Worm (Caenorhabditis elegans) whole organism, L4 larva: Measurements from ENCODE around the gene prp-9.

ENCODE experiments used
- F10B5.3 ChIP-seq: sonication (generic microtip); optimal IDR thresholded peaks from 2 replicates; lab custom pipeline; 2016; ENCODE audit warnings: mild to moderate bottlenecking, missing genetic modification characterization, missing compliant biosample characterization
- F37D6.2 ChIP-seq: sonication (generic microtip); optimal IDR thresholded peaks from 2 replicates; lab custom pipeline; 2016; ENCODE audit warnings: mild to moderate bottlenecking, missing genetic modification characterization, missing compliant biosample characterization
- R02D3.7 ChIP-seq: fragments of 150-350 bp; sonication (generic microtip); optimal IDR thresholded peaks from 3 replicates; lab custom pipeline; 2014; ENCODE audit warnings: missing biosample characterization, missing genetic modification characterization
- T20F7.1 ChIP-seq: fragments of 200-800 bp; sonication (Bioruptor generic); optimal IDR thresholded peaks from 2 replicates; lab custom pipeline; 2018; ENCODE audit warnings: mild to moderate bottlenecking, missing genetic modification characterization, missing compliant biosample characterization
- T26A8.4 ChIP-seq: fragments of 200-800 bp; sonication (Bioruptor generic); IDR thresholded peaks from 2 replicates; pipeline ENCODE4 v1.3.6; 2022; ENCODE audit warnings: missing genetic modification characterization, missing compliant biosample characterization
- Y105C5A.15 ChIP-seq: fragments of 200-800 bp; sonication (Bioruptor generic); IDR thresholded peaks from 2 replicates; pipeline ENCODE4 v1.3.6; 2022; ENCODE audit warnings: missing genetic modification characterization, missing compliant biosample characterization
- Y48G9A.11 ChIP-seq: fragments of 200-800 bp; sonication (Bioruptor generic); IDR thresholded peaks from 2 replicates; pipeline ENCODE4 v1.3.6; 2022; ENCODE audit warnings: missing genetic modification reagents, missing genetic modification characterization, missing compliant biosample characterization
- Y75B8A.6 ChIP-seq: fragments of 200-800 bp; sonication (Bioruptor generic); IDR thresholded peaks from 2 replicates; pipeline ENCODE4 v1.3.6; 2022; ENCODE audit warnings: missing genetic modification reagents, missing genetic modification characterization, missing compliant biosample characterization
- ZK546.5 ChIP-seq, 2 experiments: sonication (generic microtip); optimal IDR thresholded peaks; 2 replicates each; lab custom pipeline; 2017; ENCODE audit warnings: missing biosample characterization in 2 of 2, missing genetic modification characterization in 2 of 2
- aha-1 ChIP-seq: fragments of 150-350 bp; peaks from one replicate; lab custom pipeline; 2014; ENCODE audit warnings: missing biosample characterization, missing genetic modification characterization
- aly-2 ChIP-seq: sonication (generic microtip); optimal IDR thresholded peaks from 2 replicates; lab custom pipeline; 2018; ENCODE audit warnings: missing biosample characterization, missing genetic modification characterization
- ama-1 ChIP-seq: fragments of 150-350 bp; optimal IDR thresholded peaks from 2 replicates; lab custom pipeline; 2014; ENCODE audit warnings: inconsistent platforms, mixed read lengths
- arid-1 ChIP-seq: fragments of 200-800 bp; sonication (Bioruptor generic); conservative IDR thresholded peaks from 2 replicates; pipeline ENCODE4 v1.3.6; 2022; ENCODE audit warnings: missing genetic modification reagents, missing genetic modification characterization, missing compliant biosample characterization
- attf-4 ChIP-seq: sonication (generic microtip); optimal IDR thresholded peaks from 3 replicates; lab custom pipeline; 2017; ENCODE audit warnings: missing biosample characterization, missing genetic modification characterization
- ceh-32 ChIP-seq: sonication (generic microtip); optimal IDR thresholded peaks from 2 replicates; lab custom pipeline; 2016; ENCODE audit warnings: mild to moderate bottlenecking, missing genetic modification characterization, missing compliant biosample characterization; ENCODE audit not compliant: poor library complexity
- ceh-44 ChIP-seq: fragments of 200-800 bp; sonication (Bioruptor generic); IDR thresholded peaks from 2 replicates; pipeline ENCODE4 v1.3.6; 2022; ENCODE audit warnings: missing genetic modification reagents, missing genetic modification characterization, missing compliant biosample characterization
- ces-1 ChIP-seq: fragments of 150-350 bp; sonication (generic microtip); optimal IDR thresholded peaks from 4 replicates; lab custom pipeline; 2014; ENCODE audit warnings: missing biosample characterization, missing genetic modification reagents, missing genetic modification characterization
- ctbp-1 ChIP-seq: fragments of 200-800 bp; sonication (Bioruptor generic); IDR thresholded peaks from 2 replicates; pipeline ENCODE4 v1.3.6; 2022; ENCODE audit warnings: missing genetic modification reagents, missing genetic modification characterization, missing compliant biosample characterization
- daf-16 ChIP-seq, 3 experiments: sonication (generic microtip); optimal IDR thresholded peaks; 2 replicates each; lab custom pipeline; 2016 to 2017; ENCODE audit warnings: missing genetic modification characterization in 3 of 3, missing genetic modification reagents in 3 of 3, mild to moderate bottlenecking in 2 of 3, missing compliant biosample characterization in 2 of 3, missing biosample characterization in 1 of 3, moderate library complexity in 1 of 3
- dmd-9 ChIP-seq: fragments of 200-800 bp; sonication (Bioruptor generic); IDR thresholded peaks from 2 replicates; pipeline ENCODE4 v1.3.6; 2022; ENCODE audit warnings: missing genetic modification reagents, missing genetic modification characterization, missing compliant biosample characterization
- dve-1 ChIP-seq: sonication (generic microtip); optimal IDR thresholded peaks from 2 replicates; lab custom pipeline; 2017; ENCODE audit warnings: antibody characterized with exemption, mild to moderate bottlenecking, missing genetic modification characterization, missing compliant biosample characterization; ENCODE audit not compliant: insufficient read depth
- fkh-10 ChIP-seq: fragments of 150-350 bp; optimal IDR thresholded peaks from 2 replicates; lab custom pipeline; 2014; ENCODE audit warnings: missing biosample characterization, missing genetic modification reagents, missing genetic modification characterization
- hif-1 ChIP-seq, 2 experiments: sonication (generic microtip); optimal IDR thresholded peaks; 2 replicates each; lab custom pipeline; 2016 to 2017; ENCODE audit warnings: missing compliant biosample characterization in 2 of 2, missing genetic modification characterization in 2 of 2, missing genetic modification reagents in 2 of 2, missing genotype in 2 of 2, mild to moderate bottlenecking in 1 of 2
- hlh-11 ChIP-seq: fragments of 200-800 bp; sonication (Bioruptor generic); optimal IDR thresholded peaks from 2 replicates; lab custom pipeline; 2018; ENCODE audit warnings: mild to moderate bottlenecking, missing genetic modification characterization, missing compliant biosample characterization
- hmg-1.1 ChIP-seq: fragments of 200-800 bp; sonication (Bioruptor generic); IDR thresholded peaks from 2 replicates; pipeline ENCODE4 v1.3.6; 2022; ENCODE audit warnings: missing genetic modification reagents, missing genetic modification characterization, missing compliant biosample characterization
- jun-1 ChIP-seq: fragments of 150-350 bp; optimal IDR thresholded peaks from 2 replicates; lab custom pipeline; 2014; ENCODE audit warnings: missing biosample characterization, missing genetic modification reagents, missing genetic modification characterization
- lsy-2 ChIP-seq, 2 experiments: fragments of 150-350 bp in 1 of 2; sonication (generic microtip) in 1 of 2; optimal IDR thresholded peaks; 2 replicates each; lab custom pipeline; 2014 to 2017; ENCODE audit warnings: missing biosample characterization in 2 of 2, missing genetic modification characterization in 2 of 2
- mdt-29 ChIP-seq: fragments of 200-800 bp; sonication (Bioruptor generic); IDR thresholded peaks from 2 replicates; pipeline ENCODE4 v1.3.6; 2022; ENCODE audit warnings: missing genetic modification reagents, missing genetic modification characterization, missing compliant biosample characterization
- nhr-10 ChIP-seq: fragments of 150-350 bp; optimal IDR thresholded peaks from 2 replicates; lab custom pipeline; 2014; ENCODE audit warnings: missing biosample characterization, missing genetic modification characterization
- nhr-102 ChIP-seq: sonication (generic microtip); optimal IDR thresholded peaks from 2 replicates; lab custom pipeline; 2016; ENCODE audit warnings: mild to moderate bottlenecking, missing genetic modification characterization, moderate library complexity, missing compliant biosample characterization
- nhr-28 ChIP-seq: fragments of 150-350 bp; optimal IDR thresholded peaks from 2 replicates; lab custom pipeline; 2014; ENCODE audit warnings: missing biosample characterization, missing genetic modification characterization
- nhr-48 ChIP-seq: sonication (generic microtip); optimal IDR thresholded peaks from 2 replicates; lab custom pipeline; 2016; ENCODE audit warnings: mild to moderate bottlenecking, missing genetic modification characterization, missing compliant biosample characterization
- pha-4 ChIP-seq, 2 experiments: fragments of 150-350 bp in 1 of 2; fragments of 200-800 bp in 1 of 2; sonication (Bioruptor generic) in 1 of 2; IDR thresholded peaks in 1 of 2; optimal IDR thresholded peaks in 1 of 2; 2 replicates each; pipeline versions ENCODE4 v1.3.6 to Lab custom; 2014 to 2022; ENCODE audit warnings: missing genetic modification characterization in 2 of 2, missing genetic modification reagents in 2 of 2, missing biosample characterization in 1 of 2, missing compliant biosample characterization in 1 of 2
- php-3 ChIP-seq: fragments of 200-800 bp; sonication (Bioruptor generic); IDR thresholded peaks from 2 replicates; pipeline ENCODE4 v1.3.6; 2022; ENCODE audit warnings: missing genetic modification reagents, missing genetic modification characterization, missing compliant biosample characterization
- pqm-1 ChIP-seq: sonication (generic microtip); optimal IDR thresholded peaks from 2 replicates; lab custom pipeline; 2017; ENCODE audit warnings: missing biosample characterization, missing genetic modification characterization
- rbr-2 ChIP-seq: sonication (generic microtip); optimal IDR thresholded peaks from 2 replicates; lab custom pipeline; 2016; ENCODE audit warnings: missing genotype, missing genetic modification characterization, missing compliant biosample characterization
- saeg-2 ChIP-seq: fragments of 200-800 bp; sonication (Bioruptor generic); IDR thresholded peaks from 2 replicates; pipeline ENCODE4 v1.3.6; 2022; ENCODE audit warnings: missing genetic modification reagents, missing genetic modification characterization, missing compliant biosample characterization
- set-16 ChIP-seq: fragments of 200-800 bp; sonication (Bioruptor generic); IDR thresholded peaks from 2 replicates; pipeline ENCODE4 v1.3.6; 2022; ENCODE audit warnings: missing genetic modification reagents, missing genetic modification characterization, missing compliant biosample characterization
- skn-1 ChIP-seq: fragments of 150-350 bp; optimal IDR thresholded peaks from 2 replicates; lab custom pipeline; 2014; ENCODE audit warnings: missing biosample characterization, missing genetic modification characterization
- spr-1 ChIP-seq: sonication (generic microtip); optimal IDR thresholded peaks from 2 replicates; lab custom pipeline; 2016; ENCODE audit warnings: mild to moderate bottlenecking, missing genetic modification characterization, missing compliant biosample characterization
- tra-1 ChIP-seq: fragments of 200-800 bp; sonication (Bioruptor generic); IDR thresholded peaks from 2 replicates; pipeline ENCODE4 v1.3.6; 2022; ENCODE audit warnings: missing genetic modification reagents, missing genetic modification characterization, missing compliant biosample characterization
- unc-39 ChIP-seq: sonication (generic microtip); optimal IDR thresholded peaks from 2 replicates; lab custom pipeline; 2017; ENCODE audit warnings: missing biosample characterization, missing genetic modification characterization
- zip-2 ChIP-seq: fragments of 150-350 bp; optimal IDR thresholded peaks from 2 replicates; lab custom pipeline; 2014; ENCODE audit warnings: missing biosample characterization, missing genetic modification characterization
- ztf-11 ChIP-seq: fragments of 150-350 bp; optimal IDR thresholded peaks from 2 replicates; lab custom pipeline; 2014; ENCODE audit warnings: missing biosample characterization, missing genetic modification characterization

prp-9 gene

DNA sequence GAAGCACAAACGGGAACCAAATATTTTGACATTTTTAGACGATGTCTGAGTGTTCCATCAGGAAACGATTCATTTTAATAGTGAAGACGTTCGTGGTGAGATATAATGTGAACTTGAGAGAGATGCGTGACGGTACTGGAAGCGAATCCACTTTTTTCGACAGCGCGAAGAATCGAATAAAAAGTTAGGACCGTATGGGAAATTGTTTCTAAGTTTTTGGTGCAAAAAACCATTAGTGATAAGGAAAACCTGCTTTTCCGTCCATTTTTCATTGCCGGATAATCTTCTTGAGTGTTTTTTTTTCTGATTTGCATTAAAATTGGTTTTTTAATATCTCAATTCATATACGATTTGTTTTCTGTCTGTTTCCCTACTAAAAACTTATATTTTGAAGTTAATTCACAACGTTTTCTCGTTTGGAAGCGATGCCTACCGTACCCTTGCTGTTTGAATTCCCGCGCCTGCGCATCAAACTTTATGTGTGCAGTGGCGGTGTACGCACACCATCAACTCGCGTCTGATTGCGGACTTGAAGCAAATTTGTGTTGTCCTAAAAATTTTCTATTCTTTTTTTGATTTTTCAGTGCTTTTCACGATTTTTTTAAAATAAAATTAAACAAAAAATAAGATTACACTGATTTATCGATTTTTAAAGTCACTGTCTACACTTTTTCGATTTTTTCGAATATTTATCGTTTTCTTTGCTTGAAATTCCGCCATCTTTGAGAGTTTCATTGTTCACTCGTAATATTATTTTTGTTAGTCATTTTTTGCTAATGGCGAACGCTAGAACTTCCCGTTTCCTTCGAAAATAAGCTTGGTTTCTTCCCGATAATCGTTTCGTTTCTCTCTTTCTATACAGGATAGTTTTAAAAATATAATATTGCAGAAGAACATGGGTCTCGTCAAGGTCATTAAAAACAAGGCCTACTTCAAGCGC lies 44.1 kb upstream of the prp-9 start, which contains the start of the genes col-38 and rpl-5 (continued):
- TF ChIP-seq rbr-2 (tag; lab: Kevin White, UChicago): peak; percentile 87
- no peak for TF ChIP-seq ctbp-1 (GFP tag; lab: Robert Waterston, UW)
- TF ChIP-seq zip-2 (tag; lab: Kevin White, UChicago): peak; percentile 7
- TF ChIP-seq ama-1: peak; percentile 65
- peak; percentile 90 for TF ChIP-seq fkh-10 (GFP tag; lab: Kevin White, UChicago)
- peak; percentile 49; the same call in 1 of the 2 replicates for TF ChIP-seq ceh-44
- peak; percentile 26 to 93 for TF ChIP-seq ZK546.5 (tag; optimal IDR thresholded peaks at IDR 0.05; lab: Kevin White, UChicago)
- no peak for TF ChIP-seq Y48G9A.11 (GFP tag; lab: Robert Waterston, UW)
- TF ChIP-seq ztf-11: no peak
- peak; percentile 69 for TF ChIP-seq T26A8.4
- no peak for TF ChIP-seq saeg-2 (GFP tag; lab: Robert Waterston, UW)
- peak; percentile 60; the same call in 1 of the 2 replicates for TF ChIP-seq arid-1 (GFP tag; lab: Robert Waterston, UW)
- TF ChIP-seq aly-2 (tag; lab: Kevin White, UChicago): no peak
- TF ChIP-seq attf-4: no peak
- 0 out of 2 replicates have a peak, but pooled peaks have one; percentile 62 for TF ChIP-seq php-3
- no peak for TF ChIP-seq ceh-32
- TF ChIP-seq pqm-1 (tag; lab: Kevin White, UChicago): no peak
- no peak for TF ChIP-seq skn-1
- no peak for TF ChIP-seq pha-4 (GFP tag; IDR thresholded peaks at IDR 0.05; lab: Robert Waterston, UW)
- peak; percentile 84 for TF ChIP-seq pha-4 (tag; optimal IDR thresholded peaks at IDR 0.05; lab: Kevin White, UChicago)
- TF ChIP-seq aha-1: peak; percentile 97
- TF ChIP-seq Y75B8A.6: no peak
- no peak for TF ChIP-seq daf-16 (GFP tag; optimal IDR thresholded peaks at IDR 0.05; lab: Kevin White, UChicago)
- TF ChIP-seq daf-16 (tag; optimal IDR thresholded peaks at IDR 0.05; lab: Kevin White, UChicago): peak; percentile 79
- TF ChIP-seq lsy-2 (tag; optimal IDR thresholded peaks at IDR 0.05; lab: Kevin White, UChicago): peak; percentile 89 to 98
- peak; percentile 47 for TF ChIP-seq spr-1 (tag; lab: Kevin White, UChicago)
- no peak for TF ChIP-seq F10B5.3 (tag; lab: Kevin White, UChicago)
- peak in 1 of 2 experiments; percentile 78 for TF ChIP-seq hif-1 (tag; optimal IDR thresholded peaks at IDR 0.05; lab: Kevin White, UChicago)
- peak; percentile 85 for TF ChIP-seq nhr-28 (tag; lab: Kevin White, UChicago)
- TF ChIP-seq dve-1 (tag; lab: Kevin White, UChicago): peak; percentile 90
- no peak for TF ChIP-seq R02D3.7
- TF ChIP-seq tra-1 (GFP tag; lab: Robert Waterston, UW): no peak
- peak; percentile 79 for TF ChIP-seq hmg-1.1 (GFP tag; lab: Robert Waterston, UW)
- no peak for TF ChIP-seq unc-39 (tag; lab: Kevin White, UChicago)
- no peak for TF ChIP-seq dmd-9
- TF ChIP-seq ces-1 (GFP tag; lab: Kevin White, UChicago): no peak
- no peak for TF ChIP-seq set-16 (GFP tag; lab: Robert Waterston, UW)
- TF ChIP-seq Y105C5A.15 (GFP tag; lab: Robert Waterston, UW): no peak
- no peak for TF ChIP-seq mdt-29
- TF ChIP-seq T20F7.1 (GFP tag; lab: Kevin White, UChicago): no peak
- peak; percentile 82 for TF ChIP-seq hlh-11 (tag; lab: Kevin White, UChicago)
- TF ChIP-seq nhr-102 (tag; lab: Kevin White, UChicago): peak; percentile 66
- peak; percentile 49 for TF ChIP-seq F37D6.2 (tag; lab: Kevin White, UChicago)
- TF ChIP-seq nhr-10 (tag; lab: Kevin White, UChicago): no peak
- peak; percentile 0 for TF ChIP-seq jun-1 (tag; lab: Kevin White, UChicago)
- peak; percentile 55 for TF ChIP-seq nhr-48 (tag; lab: Kevin White, UChicago)
